Fruit fly (Drosophila melanogaster) whole organism, pupa: ENCODE results near the gene CG6675.

ENCODE experiments used
- CG10348 ChIP-seq: fragments of 200-800 bp; sonication (Bioruptor generic); IDR thresholded peaks from 2 replicates; pipeline ENCODE4 v1.3.6; 2022; ENCODE audit warnings: missing biosample characterization, missing genetic modification characterization
- CG12605 ChIP-seq: fragments of 200-800 bp; sonication (Bioruptor generic); IDR thresholded peaks from 2 replicates; pipeline ENCODE4 v1.3.6; 2022; ENCODE audit warnings: missing biosample characterization, missing genetic modification characterization
- CG13204 ChIP-seq: fragments of 200-800 bp; sonication (Bioruptor generic); optimal IDR thresholded peaks from 2 replicates; lab custom pipeline; 2018; ENCODE audit warnings: missing biosample characterization, mild to moderate bottlenecking, missing genetic modification characterization, moderate library complexity
- CG14655 ChIP-seq: fragments of 200-800 bp; sonication (Bioruptor generic); optimal IDR thresholded peaks from 3 replicates; lab custom pipeline; 2017; ENCODE audit warnings: mild to moderate bottlenecking, missing biosample characterization, missing genetic modification reagents, missing genetic modification characterization
- CG15710 ChIP-seq: fragments of 200-800 bp; sonication (Bioruptor generic); optimal IDR thresholded peaks from 2 replicates; lab custom pipeline; 2018; ENCODE audit warnings: missing biosample characterization, mild to moderate bottlenecking, missing genetic modification characterization, moderate library complexity
- CG17806 ChIP-seq: fragments of 200-800 bp; sonication (Bioruptor generic); optimal IDR thresholded peaks from 2 replicates; lab custom pipeline; 2018; ENCODE audit warnings: missing biosample characterization, mild to moderate bottlenecking, missing genetic modification characterization, moderate library complexity
- CG32121 ChIP-seq: fragments of 200-800 bp; sonication (Bioruptor generic); IDR thresholded peaks from 2 replicates; pipeline ENCODE4 v1.3.6; 2022; ENCODE audit warnings: missing biosample characterization, missing genetic modification characterization
- CG34367 ChIP-seq: fragments of 200-800 bp; sonication (Bioruptor generic); optimal IDR thresholded peaks from 2 replicates; lab custom pipeline; 2018; ENCODE audit warnings: missing biosample characterization, mild to moderate bottlenecking, missing genetic modification characterization
- CG4496 ChIP-seq: fragments of 200-800 bp; sonication (Bioruptor generic); IDR thresholded peaks from 3 replicates; pipeline ENCODE4 v1.3.6; 2022; ENCODE audit warnings: missing biosample characterization, missing genetic modification characterization
- CG8159 ChIP-seq: fragments of 200-800 bp; sonication (Bioruptor generic); optimal IDR thresholded peaks from 3 replicates; lab custom pipeline; 2018; ENCODE audit warnings: missing biosample characterization, mild to moderate bottlenecking, missing genetic modification characterization, moderate library complexity
- CG8301 ChIP-seq: fragments of 200-800 bp; sonication (Bioruptor generic); optimal IDR thresholded peaks from 2 replicates; lab custom pipeline; 2018; ENCODE audit warnings: missing biosample characterization, mild to moderate bottlenecking, missing genetic modification characterization
- CG9948 ChIP-seq: fragments of 200-800 bp; sonication (Bioruptor generic); optimal IDR thresholded peaks from 2 replicates; lab custom pipeline; 2018; ENCODE audit warnings: missing biosample characterization, mild to moderate bottlenecking, missing genetic modification characterization, moderate library complexity
- D1 ChIP-seq: fragments of 200-800 bp; sonication (Bioruptor generic); optimal IDR thresholded peaks from 2 replicates; lab custom pipeline; 2018; ENCODE audit warnings: missing biosample characterization, mild to moderate bottlenecking, missing genetic modification characterization, moderate library complexity
- EcR ChIP-seq: fragments of 200-800 bp; sonication (Bioruptor generic); optimal IDR thresholded peaks from 3 replicates; lab custom pipeline; 2019; ENCODE audit warnings: missing biosample characterization, missing genetic modification characterization, mild to moderate bottlenecking, moderate library complexity, missing genetic modification reagents
- Ets98B ChIP-seq: fragments of 200-800 bp; sonication (Bioruptor generic); IDR thresholded peaks from 2 replicates; pipeline ENCODE4 v1.3.6; 2022; ENCODE audit warnings: missing biosample characterization, missing genetic modification characterization
- Pif1A ChIP-seq: fragments of 200-800 bp; sonication (Bioruptor generic); optimal IDR thresholded peaks from 3 replicates; lab custom pipeline; 2016; ENCODE audit warnings: missing biosample characterization, missing genetic modification characterization
- Pif1B ChIP-seq: fragments of 200-800 bp; sonication (Bioruptor generic); optimal IDR thresholded peaks from 3 replicates; lab custom pipeline; 2016; ENCODE audit warnings: missing biosample characterization, missing genetic modification characterization
- Snoo ChIP-seq: fragments of 200-800 bp; sonication (Bioruptor generic); optimal IDR thresholded peaks from 3 replicates; lab custom pipeline; 2017; ENCODE audit warnings: missing biosample characterization, mild to moderate bottlenecking, missing genetic modification characterization, inconsistent platforms
- fd96Ca ChIP-seq: fragments of 200-800 bp; sonication (Bioruptor generic); IDR thresholded peaks from 3 replicates; pipeline ENCODE4 v1.3.6; 2022; ENCODE audit warnings: missing biosample characterization, missing genetic modification characterization
- gl ChIP-seq: fragments of 200-800 bp; sonication (Bioruptor generic); optimal IDR thresholded peaks from 2 replicates; lab custom pipeline; 2018; ENCODE audit warnings: missing biosample characterization, mild to moderate bottlenecking, missing genetic modification characterization
- rn ChIP-seq: fragments of 200-800 bp; sonication (Bioruptor generic); IDR thresholded peaks from 2 replicates; pipeline ENCODE4 v1.3.6; 2022; ENCODE audit warnings: missing biosample characterization, missing genetic modification characterization

CG6675 gene

DNA sequence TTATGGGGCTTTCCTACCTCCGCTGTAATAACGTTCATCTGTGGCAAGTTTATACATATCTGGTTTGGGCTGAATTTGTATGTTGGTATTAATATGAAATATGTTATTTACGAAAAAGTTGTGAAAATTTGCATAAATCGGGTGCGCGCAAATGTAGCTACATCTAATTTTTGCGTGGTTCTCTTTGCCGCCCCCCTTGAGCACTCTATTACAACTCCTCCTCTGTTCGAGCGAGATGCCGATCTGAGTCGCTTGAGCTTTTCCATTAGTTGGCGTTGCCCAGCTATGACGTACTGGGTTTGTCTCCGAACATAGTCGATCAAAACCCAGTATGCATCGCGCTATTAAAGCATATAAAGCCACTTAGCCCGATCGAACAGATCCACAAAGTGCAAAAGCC lies at the start of gene CG6675:
Gene CG6675 (plus strand): TSS at position 301 of the 400 bp plus-strand sequence.
- no peak for TF ChIP-seq D1 (tag; lab: Kevin White, UChicago)
- no peak for TF ChIP-seq CG4496 (GFP tag; lab: Robert Waterston, UW)
- no peak for TF ChIP-seq Snoo (tag; lab: Kevin White, UChicago)
- peak; percentile 5 for TF ChIP-seq CG14655 (GFP tag; lab: Kevin White, UChicago)

DNA sequence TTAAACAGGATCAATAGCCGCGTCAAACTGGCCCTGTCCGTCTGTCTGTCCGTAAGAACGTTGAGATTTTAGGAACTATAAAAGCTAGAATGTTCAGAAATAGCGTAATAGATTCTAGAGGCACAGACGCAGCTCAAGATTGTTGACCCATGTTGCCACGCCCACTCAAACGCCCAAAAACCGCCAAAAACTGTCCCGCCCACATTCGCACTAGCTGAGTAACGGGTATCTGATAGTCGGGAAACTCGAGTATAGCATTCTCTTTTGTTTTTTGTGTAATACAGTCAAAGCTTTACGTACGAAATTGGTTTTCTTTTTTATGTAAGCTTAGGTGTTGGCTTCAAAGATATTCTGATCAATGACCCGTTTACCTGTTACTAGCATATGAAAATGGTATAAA lies 48.9 kb upstream of the CG6675 start:
- TF ChIP-seq Pif1A (no peak), EcR (GFP tag; lab: Kevin White, UChicago) (no peak), CG17806 (tag; lab: Kevin White, UChicago) (no peak), Ets98B (GFP tag; lab: Robert Waterston, UW) (no peak), fd96Ca (GFP tag; lab: Robert Waterston, UW) (no peak), CG8301 (no peak), D1 (tag; lab: Kevin White, UChicago) (no peak), CG10348 (GFP tag; lab: Robert Waterston, UW) (no peak), CG32121 (GFP tag; lab: Robert Waterston, UW) (no peak), CG4496 (GFP tag; lab: Robert Waterston, UW) (no peak)

DNA sequence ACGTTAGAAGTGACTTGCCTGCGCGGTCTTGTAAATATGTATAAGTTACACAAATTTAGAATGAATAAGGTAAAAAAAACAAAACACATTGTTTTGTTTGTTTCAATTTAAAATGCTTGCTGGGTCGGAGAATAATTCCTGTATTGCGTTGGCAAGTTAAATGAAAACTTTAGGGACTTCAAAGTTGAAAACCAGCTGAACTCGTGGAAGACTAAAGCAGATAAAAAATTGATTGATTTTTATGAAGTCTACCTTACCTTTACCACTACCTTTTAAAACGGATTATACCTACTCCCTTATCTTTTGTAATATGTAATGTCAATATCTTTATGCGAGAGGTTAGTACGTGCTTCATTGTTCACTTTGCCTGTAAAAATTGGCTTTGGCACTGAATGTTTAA lies 43.5 kb upstream of the CG6675 start, which contains the start of gene CG42597:
Gene CG42597 (minus strand): TSS at position 101 of the 400 bp plus-strand sequence.
- no peak for TF ChIP-seq CG17806 (tag; lab: Kevin White, UChicago)
- no peak for TF ChIP-seq CG4496 (GFP tag; lab: Robert Waterston, UW)
- TF ChIP-seq D1 (tag; lab: Kevin White, UChicago): no peak
- no peak for TF ChIP-seq CG32121 (GFP tag; lab: Robert Waterston, UW)
- TF ChIP-seq CG34367 (tag; lab: Kevin White, UChicago): no peak
- no peak for TF ChIP-seq fd96Ca (GFP tag; lab: Robert Waterston, UW)

DNA sequence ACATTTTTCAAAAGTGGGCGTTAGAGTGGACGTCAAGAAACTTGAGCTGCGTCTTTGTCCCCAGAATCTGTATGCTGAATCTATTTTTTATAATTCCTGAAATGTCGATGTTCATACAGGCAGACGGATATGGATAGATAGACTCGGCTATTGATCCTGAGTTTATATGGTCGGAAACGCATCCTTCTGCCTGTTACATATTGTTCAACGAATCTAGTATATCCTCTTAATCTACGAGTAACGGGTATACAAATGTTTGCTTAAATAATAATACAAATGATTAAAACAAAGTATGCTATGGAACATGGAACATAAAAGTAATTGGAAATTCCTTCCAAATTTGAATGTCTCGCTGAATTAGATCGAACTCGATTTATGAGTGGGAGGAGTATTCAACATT lies 37.9 kb upstream of the CG6675 start, which contains the start of gene tplus3a:
Gene tplus3a (plus strand): TSS at position 301 of the 400 bp plus-strand sequence.
- TF ChIP-seq rn (GFP tag; lab: Robert Waterston, UW) (no peak), CG32121 (GFP tag; lab: Robert Waterston, UW) (no peak), D1 (tag; lab: Kevin White, UChicago) (no peak), CG4496 (GFP tag; lab: Robert Waterston, UW) (no peak), CG13204 (no peak), CG8301 (no peak), Ets98B (GFP tag; lab: Robert Waterston, UW) (no peak), gl (tag; lab: Kevin White, UChicago) (no peak), CG8159 (no peak), Snoo (tag; lab: Kevin White, UChicago) (no peak), EcR (GFP tag; lab: Kevin White, UChicago) (no peak), Pif1A (no peak)

DNA sequence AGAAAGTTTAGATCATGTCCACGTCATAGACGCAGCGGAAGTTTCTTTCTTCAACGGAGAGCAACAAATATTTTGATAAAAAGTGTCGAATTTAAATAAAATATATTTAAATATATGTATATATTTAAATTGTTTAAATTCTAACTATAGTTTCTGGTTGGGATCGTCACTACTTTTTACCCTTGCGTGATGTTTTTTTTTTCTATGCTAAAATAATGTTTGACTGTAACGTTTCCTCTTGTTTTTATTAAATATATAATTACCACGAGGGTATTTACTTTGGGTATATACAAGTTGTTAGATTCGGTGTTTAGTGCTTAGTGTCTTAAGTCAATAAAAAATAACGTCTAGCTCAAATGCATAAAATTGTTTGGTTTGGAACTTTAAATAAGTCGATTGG lies 29.4 kb upstream of the CG6675 start, which contains the start of gene ttm3:
Gene ttm3 (plus strand): TSS at position 301 of the 400 bp plus-strand sequence.
- TF ChIP-seq gl (tag; lab: Kevin White, UChicago): no peak
- TF ChIP-seq CG15710 (tag; lab: Kevin White, UChicago): no peak
- TF ChIP-seq Ets98B (GFP tag; lab: Robert Waterston, UW): no peak
- TF ChIP-seq CG13204: no peak
- no peak for TF ChIP-seq CG10348 (GFP tag; lab: Robert Waterston, UW)
- no peak for TF ChIP-seq CG4496 (GFP tag; lab: Robert Waterston, UW)
- no peak for TF ChIP-seq EcR (GFP tag; lab: Kevin White, UChicago)
- no peak for TF ChIP-seq CG17806 (tag; lab: Kevin White, UChicago)
- TF ChIP-seq Pif1B (GFP tag; lab: Kevin White, UChicago): no peak
- TF ChIP-seq Pif1A: no peak
- no peak for TF ChIP-seq rn (GFP tag; lab: Robert Waterston, UW)
- TF ChIP-seq Snoo (tag; lab: Kevin White, UChicago): no peak
- no peak for TF ChIP-seq CG34367 (tag; lab: Kevin White, UChicago)
- no peak for TF ChIP-seq D1 (tag; lab: Kevin White, UChicago)
- TF ChIP-seq CG8301: no peak
- no peak for TF ChIP-seq CG32121 (GFP tag; lab: Robert Waterston, UW)
- no peak for TF ChIP-seq CG14655 (GFP tag; lab: Kevin White, UChicago)
- no peak for TF ChIP-seq CG9948 (tag; lab: Kevin White, UChicago)
- TF ChIP-seq fd96Ca (GFP tag; lab: Robert Waterston, UW): no peak

DNA sequence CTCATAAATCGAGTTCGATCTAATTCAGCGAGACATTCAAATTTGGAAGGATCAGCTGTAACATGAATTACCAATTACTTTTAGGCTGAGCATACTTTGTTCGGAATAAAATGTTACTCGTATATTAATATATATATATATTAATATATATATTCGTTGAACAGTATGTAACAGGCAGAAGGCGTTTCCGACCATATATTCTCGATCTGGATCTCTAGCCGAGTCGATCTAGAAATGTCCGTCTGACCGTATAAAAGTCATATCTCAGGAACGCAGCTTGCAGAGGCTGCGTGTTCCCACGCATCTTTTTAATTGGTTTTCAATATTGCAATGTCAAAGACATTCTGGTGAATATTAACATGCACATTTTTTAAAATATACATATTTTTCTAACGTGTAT lies 4.5 kb upstream of the CG6675 start, which contains the start of gene tplus3b:
Gene tplus3b (minus strand): TSS at position 101 of the 400 bp plus-strand sequence.
- TF ChIP-seq CG9948 (tag; lab: Kevin White, UChicago) (no peak), Ets98B (GFP tag; lab: Robert Waterston, UW) (no peak)

DNA sequence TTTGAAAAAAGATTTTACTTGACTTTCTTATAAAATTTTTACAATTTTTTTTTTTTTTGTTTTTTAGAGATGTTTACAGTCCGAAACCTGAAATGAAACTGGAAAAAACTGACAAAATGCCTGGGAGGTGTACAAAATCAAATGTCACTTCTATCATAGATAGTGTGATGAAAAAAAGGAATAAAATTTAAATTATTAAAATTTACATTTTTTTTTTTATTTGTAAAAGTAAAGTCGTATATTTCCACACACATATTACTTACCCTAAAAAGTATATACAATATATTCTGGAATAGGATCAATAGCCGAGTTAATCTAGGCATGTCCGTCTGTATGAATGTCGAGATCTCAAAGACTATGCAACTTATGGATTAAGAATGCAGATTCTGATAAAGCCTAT lies 3.4 kb upstream of the CG6675 start, which contains the start of gene CG15219:
Gene CG15219 (minus strand): TSS at position 101 of the 400 bp plus-strand sequence.
- TF ChIP-seq CG8301 (no peak), gl (tag; lab: Kevin White, UChicago) (no peak), CG13204 (no peak), CG14655 (GFP tag; lab: Kevin White, UChicago) (no peak), D1 (tag; lab: Kevin White, UChicago) (no peak), CG12605 (no peak), EcR (GFP tag; lab: Kevin White, UChicago) (no peak), Pif1A (no peak), Snoo (tag; lab: Kevin White, UChicago) (no peak), Ets98B (GFP tag; lab: Robert Waterston, UW) (no peak)
